Fruit fly (Drosophila melanogaster): ENCODE results near the gene GlyRS.

The GlyRS gene

dm6 chr3L:15094589-15095288 is at the start of gene GlyRS, which contains the start of the genes sstn and Plp:
Gene GlyRS (plus strand): TSS chr3L:15095142.
Gene sstn (minus strand): TSS chr3L:15094719.
Gene Plp (minus strand): TSS chr3L:15094724.
- TF ChIP-seq CG9705 (GFP tag; optimal IDR thresholded peaks at IDR 0.05) (peak; percentile 21), CrebA (GFP tag; optimal IDR thresholded peaks at IDR 0.05; ENCODE audit: borderline replicate concordance) (no peak), HLH106 (tag; optimal IDR thresholded peaks at IDR 0.05) (peak; percentile 59), Rel (GFP tag; optimal IDR thresholded peaks at IDR 0.05) (no peak), Rel (tag; optimal IDR thresholded peaks at IDR 0.05) (no peak), Myc (optimal IDR thresholded peaks at IDR 0.05) (peak; percentile 66), psq (GFP tag; optimal IDR thresholded peaks at IDR 0.05) (peak; percentile 50), usp (GFP tag; optimal IDR thresholded peaks at IDR 0.05) (no peak), brk (GFP tag; optimal IDR thresholded peaks at IDR 0.05) (peak; percentile 11), dmrt93B (GFP tag; optimal IDR thresholded peaks at IDR 0.05) (peak; percentile 54), Sp1 (GFP tag; optimal IDR thresholded peaks at IDR 0.05) (peak; percentile 35), fru (GFP tag; optimal IDR thresholded peaks at IDR 0.05) (peak; percentile 45), OdsH (GFP tag; optimal IDR thresholded peaks at IDR 0.05) (peak; percentile 41), lola (GFP tag; optimal IDR thresholded peaks at IDR 0.05) (peak; percentile 46), N (GFP tag; optimal IDR thresholded peaks at IDR 0.05) (no peak), GATAd (GFP tag; optimal IDR thresholded peaks at IDR 0.05) (no peak), pan (optimal IDR thresholded peaks at IDR 0.05) (no peak), rgr (GFP tag; optimal IDR thresholded peaks at IDR 0.05) (peak; percentile 48), Dfd (GFP tag; optimal IDR thresholded peaks at IDR 0.05) (no peak), CG32264 (GFP tag; optimal IDR thresholded peaks at IDR 0.05) (no peak), Hnf4 (GFP tag; optimal IDR thresholded peaks at IDR 0.05) (peak; percentile 28), Mio (GFP tag; optimal IDR thresholded peaks at IDR 0.05) (no peak), sage (GFP tag; optimal IDR thresholded peaks at IDR 0.05) (peak; percentile 48), woc (GFP tag; optimal IDR thresholded peaks at IDR 0.05) (peak; percentile 74), sv (GFP tag; optimal IDR thresholded peaks at IDR 0.05) (peak; percentile 26), ey (GFP tag; optimal IDR thresholded peaks at IDR 0.05) (peak; percentile 14), Abd-B (GFP tag; optimal IDR thresholded peaks at IDR 0.05) (no peak), Vsx2 (GFP tag; optimal IDR thresholded peaks at IDR 0.05; ENCODE audit: partially characterized antibody) (no peak), Hr83 (GFP tag; optimal IDR thresholded peaks at IDR 0.05; ENCODE audit: poor library complexity, severe bottlenecking) (no peak), h (GFP tag; optimal IDR thresholded peaks at IDR 0.05) (peak; percentile 61), dsf (GFP tag; optimal IDR thresholded peaks at IDR 0.05; ENCODE audit: borderline replicate concordance) (peak; percentile 33), br (GFP tag; optimal IDR thresholded peaks at IDR 0.05) (no peak), jim (GFP tag; optimal IDR thresholded peaks at IDR 0.05) (no peak), Hr78 (GFP tag; optimal IDR thresholded peaks at IDR 0.05) (no peak), dl (GFP tag; optimal IDR thresholded peaks at IDR 0.05; ENCODE audit: insufficient read depth in 1 of 2, partially characterized antibody in 2 of 2) (no peak), Jra (GFP tag; optimal IDR thresholded peaks at IDR 0.05) (no peak), foxo (GFP tag; optimal IDR thresholded peaks at IDR 0.05) (peak in 1 of 2 experiments; percentile 61), Dif (GFP tag; optimal IDR thresholded peaks at IDR 0.05; ENCODE audit: partially characterized antibody) (no peak), tai (GFP tag; optimal IDR thresholded peaks at IDR 0.05) (no peak)

- TF ChIP-seq foxo (GFP tag; optimal IDR thresholded peaks at IDR 0.05): no peak
- TF ChIP-seq woc (GFP tag; optimal IDR thresholded peaks at IDR 0.05): no peak
- no peak for TF ChIP-seq sage (GFP tag; optimal IDR thresholded peaks at IDR 0.05)
- TF ChIP-seq psq (GFP tag; optimal IDR thresholded peaks at IDR 0.05): no peak
- no peak for TF ChIP-seq Sp1 (GFP tag; optimal IDR thresholded peaks at IDR 0.05)
- no peak for TF ChIP-seq Vsx2 (GFP tag; optimal IDR thresholded peaks at IDR 0.05; ENCODE audit: partially characterized antibody)
- no peak for TF ChIP-seq Hr83 (GFP tag; optimal IDR thresholded peaks at IDR 0.05; ENCODE audit: poor library complexity, severe bottlenecking)
- no peak for TF ChIP-seq HLH106 (tag; optimal IDR thresholded peaks at IDR 0.05)
- no peak for TF ChIP-seq br (GFP tag; optimal IDR thresholded peaks at IDR 0.05)
- TF ChIP-seq usp (GFP tag; optimal IDR thresholded peaks at IDR 0.05): no peak
- no peak for TF ChIP-seq h (GFP tag; optimal IDR thresholded peaks at IDR 0.05)
- TF ChIP-seq dl (GFP tag; optimal IDR thresholded peaks at IDR 0.05; ENCODE audit: insufficient read depth in 1 of 2, partially characterized antibody in 2 of 2): no peak
- TF ChIP-seq CG9705 (GFP tag; optimal IDR thresholded peaks at IDR 0.05): no peak
- no peak for TF ChIP-seq rgr (GFP tag; optimal IDR thresholded peaks at IDR 0.05)
- TF ChIP-seq Hr78 (GFP tag; optimal IDR thresholded peaks at IDR 0.05): no peak
- no peak for TF ChIP-seq Jra (GFP tag; optimal IDR thresholded peaks at IDR 0.05)
- TF ChIP-seq OdsH (GFP tag; optimal IDR thresholded peaks at IDR 0.05): no peak
- no peak for TF ChIP-seq lola (GFP tag; optimal IDR thresholded peaks at IDR 0.05)
These were observed 47.3 kb upstream of the GlyRS start for dm6 chr3L:15047606-15048005.

All from whole organism, wandering third instar larva.